Worm (Caenorhabditis elegans): ENCODE data around the gene F58A6.9.

ce11 chrII:5148349-5148748, 10.3 kb downstream of the F58A6.9 start, which contains the start of gene F58A6.5:
- TF ChIP-seq aly-2 (tag; optimal IDR thresholded peaks at IDR 0.05) (no peak), nhr-43 (tag; optimal IDR thresholded peaks at IDR 0.05; ENCODE audit: poor library complexity, severe bottlenecking) (no peak), ceh-9 (tag; optimal IDR thresholded peaks at IDR 0.05) (no peak), elt-2 (tag; optimal IDR thresholded peaks at IDR 0.05) (no peak), ztf-11 (tag; optimal IDR thresholded peaks at IDR 0.05) (no peak), skn-1 (tag; optimal IDR thresholded peaks at IDR 0.05) (no peak), fkh-10 (GFP tag; optimal IDR thresholded peaks at IDR 0.05) (no peak), nhr-237 (tag; optimal IDR thresholded peaks at IDR 0.05) (no peak), fos-1 (tag; optimal IDR thresholded peaks at IDR 0.05) (no peak), ceh-82 (tag; optimal IDR thresholded peaks at IDR 0.05) (no peak), ztf-4 (tag; optimal IDR thresholded peaks at IDR 0.05) (no peak), ZK546.5 (tag; optimal IDR thresholded peaks at IDR 0.05) (no peak), nfya-1 (tag; optimal IDR thresholded peaks at IDR 0.05; ENCODE audit: insufficient read depth) (no peak)

Measured in whole organism, L3 larva.